Worm (Caenorhabditis elegans) whole organism, mixed stage, embryonic: Measurements from ENCODE around the gene srw-34.

Experiments used
- blmp-1 ChIP-seq: fragments of 150-350 bp; optimal IDR thresholded peaks from 2 replicates; lab custom pipeline; 2014; ENCODE audit warnings: missing biosample characterization, missing genetic modification characterization
- lin-13 ChIP-seq: fragments of 150-350 bp; optimal IDR thresholded peaks from 2 replicates; lab custom pipeline; 2014; ENCODE audit warnings: missing biosample characterization, missing genetic modification characterization
- nhr-12 ChIP-seq: fragments of 150-350 bp; optimal IDR thresholded peaks from 2 replicates; lab custom pipeline; 2014; ENCODE audit warnings: missing biosample characterization, missing genetic modification characterization
- snpc-4 ChIP-seq: fragments of 150-350 bp; optimal IDR thresholded peaks from 2 replicates; lab custom pipeline; 2014; ENCODE audit warnings: missing biosample characterization, missing genetic modification characterization

DNA sequence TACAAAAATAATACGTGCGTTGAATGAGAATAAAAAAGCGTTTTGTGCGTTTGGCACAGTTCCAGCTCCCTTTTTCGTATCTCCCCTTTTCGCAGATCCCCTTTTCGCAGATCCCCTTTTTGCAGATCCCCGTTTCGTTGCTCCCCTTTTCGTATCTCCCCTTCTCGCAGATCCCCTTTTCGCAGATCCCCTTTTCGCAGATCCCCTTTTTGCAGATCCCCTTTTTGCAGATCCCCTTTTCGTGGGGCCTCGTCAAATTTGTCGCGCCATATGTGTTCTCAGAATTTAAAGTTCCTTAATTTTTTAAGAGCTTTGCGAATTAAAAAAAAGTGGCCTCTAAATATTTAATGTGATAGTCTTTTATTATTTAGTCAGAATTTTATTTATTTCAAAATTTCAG lies 30.8 kb upstream of the srw-34 start, which contains the start of gene Y32B12B.4:
- no peak for TF ChIP-seq lin-13
- no peak for TF ChIP-seq blmp-1 (tag; lab: Kevin White, UChicago)
- TF ChIP-seq snpc-4 (tag; lab: Kevin White, UChicago) = no peak
- no peak for TF ChIP-seq nhr-12
